Fruit fly (Drosophila melanogaster): Measurements from ENCODE around the gene ZC3H3.

Gene ZC3H3

DNA sequence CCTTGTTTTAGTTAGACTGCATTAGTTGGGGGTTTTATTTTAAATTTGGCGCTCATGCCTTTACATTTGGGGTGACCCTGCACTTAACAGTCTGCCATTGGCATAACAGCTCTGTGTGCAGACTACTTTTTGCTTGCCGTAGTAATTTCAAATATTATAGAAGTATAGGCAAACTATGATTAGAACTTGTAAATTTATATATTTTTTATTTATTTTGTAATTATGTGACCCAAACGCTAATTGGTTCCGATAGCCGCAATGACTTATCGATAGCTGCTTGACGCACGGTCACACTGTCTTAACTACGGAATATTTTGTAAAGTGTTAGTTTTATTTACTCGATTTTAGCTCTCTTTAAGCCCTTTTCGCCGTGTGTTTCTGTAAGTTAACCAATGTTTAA, 35.1 kb upstream of the ZC3H3 start, which contains the start of gene rhea (continued):
- no peak for TF ChIP-seq Dad (GFP tag; optimal IDR thresholded peaks at IDR 0.05)
- TF ChIP-seq Hand (GFP tag; optimal IDR thresholded peaks at IDR 0.05): no peak
- peak; percentile 71; the same call in 2 of the 3 replicates for TF ChIP-seq CG6791 (GFP tag; IDR thresholded peaks at IDR 0.05; ENCODE audit: partially characterized antibody)
- TF ChIP-seq CG2712 (tag; optimal IDR thresholded peaks at IDR 0.05): peak; percentile 55
- TF ChIP-seq Max (GFP tag; optimal IDR thresholded peaks at IDR 0.05): no peak
- no peak for TF ChIP-seq CG17328 (GFP tag; IDR thresholded peaks at IDR 0.05)
- TF ChIP-seq knrl (GFP tag; IDR thresholded peaks at IDR 0.05; ENCODE audit: partially characterized antibody): peak; percentile 84
- TF ChIP-seq Eip74EF (GFP tag; optimal IDR thresholded peaks at IDR 0.05): no peak
- TF ChIP-seq prd (optimal IDR thresholded peaks at IDR 0.05): no peak
- 0 out of 3 replicates have a peak, but pooled peaks have one; percentile 8 for TF ChIP-seq prd (GFP tag; IDR thresholded peaks at IDR 0.05)
- TF ChIP-seq br (optimal IDR thresholded peaks at IDR 0.05): no peak
- TF ChIP-seq CG42726 (GFP tag; IDR thresholded peaks at IDR 0.05; ENCODE audit: partially characterized antibody): peak; percentile 57
- TF ChIP-seq CG4404 (GFP tag; IDR thresholded peaks at IDR 0.05): no peak
- no peak for TF ChIP-seq gcm2 (GFP tag; optimal IDR thresholded peaks at IDR 0.05)
- TF ChIP-seq luna (GFP tag; optimal IDR thresholded peaks at IDR 0.05): no peak
- TF ChIP-seq sens-2 (GFP tag; IDR thresholded peaks at IDR 0.05): no peak
- TF ChIP-seq CG13287 (GFP tag; IDR thresholded peaks at IDR 0.05; ENCODE audit: partially characterized antibody): peak; percentile 92
- TF ChIP-seq dmrt11E (tag; optimal IDR thresholded peaks at IDR 0.05): no peak
- no peak for TF ChIP-seq pb (GFP tag; optimal IDR thresholded peaks at IDR 0.05)
- TF ChIP-seq Gsc (GFP tag; IDR thresholded peaks at IDR 0.05): no peak
- no peak for TF ChIP-seq ken (GFP tag; IDR thresholded peaks at IDR 0.05)
- no peak for TF ChIP-seq z (GFP tag; IDR thresholded peaks at IDR 0.05)
- TF ChIP-seq Meics (GFP tag; optimal IDR thresholded peaks at IDR 0.05): no peak
- no peak for TF ChIP-seq tgo (GFP tag; IDR thresholded peaks at IDR 0.05)
- peak; percentile 43 for TF ChIP-seq CG10267 (tag; optimal IDR thresholded peaks at IDR 0.05)
- TF ChIP-seq shn (GFP tag; optimal IDR thresholded peaks at IDR 0.05): no peak
- peak; percentile 52 for TF ChIP-seq Sry-δ (GFP tag; optimal IDR thresholded peaks at IDR 0.05)
- no peak for TF ChIP-seq scrt (GFP tag; optimal IDR thresholded peaks at IDR 0.05)
- TF ChIP-seq BtbVII (GFP tag; optimal IDR thresholded peaks at IDR 0.05): no peak
- no peak for TF ChIP-seq TFAM (GFP tag; optimal IDR thresholded peaks at IDR 0.05)
- peak; percentile 77 for TF ChIP-seq CG16813 (GFP tag; IDR thresholded peaks at IDR 0.05; ENCODE audit: partially characterized antibody)
- TF ChIP-seq Atf3 (GFP tag; optimal IDR thresholded peaks at IDR 0.05): no peak
- TF ChIP-seq CG1602 (GFP tag; optimal IDR thresholded peaks at IDR 0.05): no peak
- no peak for TF ChIP-seq org-1 (GFP tag; optimal IDR thresholded peaks at IDR 0.05)
- TF ChIP-seq CG8388 (GFP tag; optimal IDR thresholded peaks at IDR 0.05): no peak
- TF ChIP-seq seq (GFP tag; IDR thresholded peaks at IDR 0.05): no peak
- no peak for TF ChIP-seq CG6254 (GFP tag; optimal IDR thresholded peaks at IDR 0.05)
- peak; percentile 78 for TF ChIP-seq HLH4C (GFP tag; IDR thresholded peaks at IDR 0.05; ENCODE audit: partially characterized antibody)
- peak; percentile 15 for TF ChIP-seq CG13424 (tag; optimal IDR thresholded peaks at IDR 0.05)
- no peak for TF ChIP-seq CG10543 (GFP tag; optimal IDR thresholded peaks at IDR 0.05)
- TF ChIP-seq CG12659 (GFP tag; optimal IDR thresholded peaks at IDR 0.05): peak; percentile 68
- TF ChIP-seq CG18476 (GFP tag; optimal IDR thresholded peaks at IDR 0.05): peak; percentile 24
- no peak for TF ChIP-seq CG7928 (GFP tag; optimal IDR thresholded peaks at IDR 0.05)
- no peak for TF ChIP-seq CG2199 (GFP tag; IDR thresholded peaks at IDR 0.05)
- TF ChIP-seq Dek (tag; optimal IDR thresholded peaks at IDR 0.05): peak; percentile 17
- no peak for TF ChIP-seq al (GFP tag; IDR thresholded peaks at IDR 0.05)
- no peak for TF ChIP-seq odd (GFP tag; optimal IDR thresholded peaks at IDR 0.05)
- TF ChIP-seq D19A (tag; optimal IDR thresholded peaks at IDR 0.05): peak; percentile 3
- peak; percentile 48 for TF ChIP-seq CG15601 (tag; optimal IDR thresholded peaks at IDR 0.05)
- TF ChIP-seq Fer3 (tag; optimal IDR thresholded peaks at IDR 0.05): no peak
- TF ChIP-seq Hr51 (GFP tag; optimal IDR thresholded peaks at IDR 0.05): no peak
